Fruit fly (Drosophila melanogaster) whole organism, embryonic: ENCODE data around the gene CG4462.
A peak's percentile ranks its signal among the peaks of the same experiment; 100 is the strongest.

Experiments
- B-H1 ChIP-seq: fragments of 200-800 bp; sonication (Bioruptor generic); IDR thresholded peaks from 3 replicates; pipeline ENCODE4 v1.3.6; 2022; ENCODE audit warnings: missing biosample characterization, missing genetic modification characterization
- Blimp-1 ChIP-seq: fragments of 200-800 bp; sonication (Bioruptor generic); optimal IDR thresholded peaks from 3 replicates; lab custom pipeline; 2018; ENCODE audit warnings: missing biosample characterization, missing genetic modification characterization, mild to moderate bottlenecking, moderate library complexity, missing genetic modification reagents
- CG11247 ChIP-seq: fragments of 200-800 bp; sonication (Bioruptor generic); IDR thresholded peaks from 2 replicates; pipeline ENCODE4 v1.3.6; 2022; ENCODE audit warnings: missing biosample characterization, missing genetic modification characterization
- CG11456 ChIP-seq: fragments of 200-800 bp; sonication (Bioruptor generic); IDR thresholded peaks from 3 replicates; pipeline ENCODE4 v1.3.6; 2022; ENCODE audit warnings: missing biosample characterization, missing genetic modification characterization
- CG11723 ChIP-seq: fragments of 200-800 bp; sonication (Bioruptor generic); optimal IDR thresholded peaks from 2 replicates; lab custom pipeline; 2017; ENCODE audit warnings: missing biosample characterization, mild to moderate bottlenecking, missing genetic modification characterization
- CG12942 ChIP-seq: fragments of 200-800 bp; sonication (Bioruptor generic); optimal IDR thresholded peaks from 3 replicates; lab custom pipeline; 2016; ENCODE audit warnings: missing biosample characterization, missing genetic modification characterization
- CG16779 ChIP-seq: fragments of 200-800 bp; sonication (Bioruptor generic); IDR thresholded peaks from 2 replicates; pipeline ENCODE4 v1.3.6; 2022; ENCODE audit warnings: missing biosample characterization, missing genetic modification characterization
- CG17328 ChIP-seq: fragments of 200-800 bp; sonication (Bioruptor generic); IDR thresholded peaks from 2 replicates; pipeline ENCODE4 v1.3.6; 2022; ENCODE audit warnings: missing biosample characterization, missing genetic modification characterization
- CG17802 ChIP-seq: fragments of 200-800 bp; sonication (Bioruptor generic); optimal IDR thresholded peaks from 2 replicates; lab custom pipeline; 2018; ENCODE audit warnings: missing biosample characterization, mild to moderate bottlenecking, missing genetic modification characterization, moderate library complexity
- CG31441 ChIP-seq: fragments of 200-800 bp; sonication (Bioruptor generic); IDR thresholded peaks from 2 replicates; pipeline ENCODE4 v1.3.6; 2022; ENCODE audit warnings: missing biosample characterization, missing genetic modification characterization
- CG32767 ChIP-seq: fragments of 200-800 bp; sonication (Bioruptor generic); IDR thresholded peaks from 2 replicates; pipeline ENCODE4 v1.3.6; 2022; ENCODE audit warnings: missing biosample characterization, missing genetic modification characterization
- CG34224 ChIP-seq: fragments of 200-800 bp; sonication (Bioruptor generic); IDR thresholded peaks from 3 replicates; pipeline ENCODE4 v1.3.6; 2022; ENCODE audit warnings: missing biosample characterization, missing genetic modification characterization; ENCODE audit not compliant: partially characterized antibody
- CG34376 ChIP-seq: fragments of 200-800 bp; sonication (Bioruptor generic); optimal IDR thresholded peaks from 2 replicates; lab custom pipeline; 2018; ENCODE audit warnings: missing biosample characterization, mild to moderate bottlenecking, missing genetic modification characterization
- CG4328 ChIP-seq: fragments of 200-800 bp; sonication (Bioruptor generic); optimal IDR thresholded peaks from 3 replicates; lab custom pipeline; 2017; ENCODE audit warnings: missing biosample characterization, missing genetic modification reagents, missing genetic modification characterization
- CG6654 ChIP-seq: fragments of 200-800 bp; sonication (Bioruptor generic); optimal IDR thresholded peaks from 2 replicates; lab custom pipeline; 2017; ENCODE audit warnings: missing biosample characterization, mild to moderate bottlenecking, missing genetic modification characterization
- CG6813 ChIP-seq: fragments of 200-800 bp; sonication (Bioruptor generic); optimal IDR thresholded peaks from 2 replicates; lab custom pipeline; 2017; ENCODE audit warnings: missing biosample characterization, missing genetic modification characterization, mild to moderate bottlenecking, moderate library complexity, missing genetic modification reagents
- CG7271 ChIP-seq: fragments of 200-800 bp; sonication (Bioruptor generic); optimal IDR thresholded peaks from 2 replicates; lab custom pipeline; 2018; ENCODE audit warnings: missing biosample characterization, mild to moderate bottlenecking, missing genetic modification characterization, moderate library complexity
- CG9437 ChIP-seq: fragments of 200-800 bp; sonication (Bioruptor generic); optimal IDR thresholded peaks from 2 replicates; lab custom pipeline; 2018; ENCODE audit warnings: missing biosample characterization, mild to moderate bottlenecking, missing genetic modification characterization
- CG9797 ChIP-seq: fragments of 200-800 bp; sonication (Bioruptor generic); optimal IDR thresholded peaks from 3 replicates; lab custom pipeline; 2018; ENCODE audit warnings: missing biosample characterization, mild to moderate bottlenecking, missing genetic modification characterization
- CrebB ChIP-seq: fragments of 200-800 bp; sonication (Bioruptor generic); optimal IDR thresholded peaks from 3 replicates; lab custom pipeline; 2018; ENCODE audit warnings: missing biosample characterization, mild to moderate bottlenecking, missing genetic modification characterization
- D ChIP-seq, 2 experiments: fragments of 200-800 bp in 1 of 2; fragments of >200 bp in 1 of 2; sonication (Bioruptor generic) in 1 of 2; optimal IDR thresholded peaks; 2 replicates in 1 of 2; 3 replicates in 1 of 2; lab custom pipeline; 2017; ENCODE audit warnings: mild to moderate bottlenecking in 1 of 2, missing biosample characterization in 1 of 2, missing genetic modification characterization in 1 of 2, missing genetic modification reagents in 1 of 2
- Fer3 ChIP-seq: fragments of 200-800 bp; sonication (Bioruptor generic); optimal IDR thresholded peaks from 2 replicates; lab custom pipeline; 2018; ENCODE audit warnings: missing biosample characterization, mild to moderate bottlenecking, missing genetic modification characterization, moderate library complexity
- H2.0 ChIP-seq: fragments of 200-800 bp; sonication (Bioruptor generic); IDR thresholded peaks from 2 replicates; pipeline ENCODE4 v1.3.6; 2022; ENCODE audit warnings: missing biosample characterization, missing genetic modification characterization
- Hsf ChIP-seq: fragments of 200-800 bp; sonication (Bioruptor generic); optimal IDR thresholded peaks from 3 replicates; lab custom pipeline; 2016; ENCODE audit warnings: missing biosample characterization, missing genetic modification characterization
- Kr ChIP-seq: fragments of 200-800 bp; sonication (Bioruptor generic); optimal IDR thresholded peaks from 2 replicates; lab custom pipeline; 2017; ENCODE audit warnings: missing biosample characterization, mild to moderate bottlenecking, missing genetic modification characterization
- Meics ChIP-seq: fragments of 200-800 bp; sonication (Bioruptor generic); optimal IDR thresholded peaks from 2 replicates; lab custom pipeline; 2017; ENCODE audit warnings: missing biosample characterization, mild to moderate bottlenecking, missing genetic modification characterization
- Mes4 ChIP-seq: fragments of 200-800 bp; sonication (Bioruptor generic); optimal IDR thresholded peaks from 2 replicates; lab custom pipeline; 2016; ENCODE audit warnings: missing biosample characterization, missing genetic modification characterization
- Nf-YB ChIP-seq: fragments of 200-800 bp; sonication (Bioruptor generic); optimal IDR thresholded peaks from 3 replicates; lab custom pipeline; 2019; ENCODE audit warnings: missing biosample characterization, mild to moderate bottlenecking, missing genetic modification characterization, moderate library complexity
- Oli ChIP-seq: fragments of 200-800 bp; sonication (Bioruptor generic); optimal IDR thresholded peaks from 2 replicates; lab custom pipeline; 2018; ENCODE audit warnings: missing biosample characterization, mild to moderate bottlenecking, missing genetic modification characterization, moderate library complexity
- Side ChIP-seq: fragments of 200-800 bp; sonication (Bioruptor generic); optimal IDR thresholded peaks from 2 replicates; lab custom pipeline; 2016; ENCODE audit warnings: missing biosample characterization, missing genetic modification characterization
- Spps ChIP-seq: fragments of 200-800 bp; sonication (Bioruptor generic); optimal IDR thresholded peaks from 2 replicates; lab custom pipeline; 2018; ENCODE audit warnings: missing biosample characterization, mild to moderate bottlenecking, missing genetic modification characterization
- Sry-δ ChIP-seq: fragments of 200-800 bp; sonication (Bioruptor generic); optimal IDR thresholded peaks from 2 replicates; lab custom pipeline; 2016; ENCODE audit warnings: missing biosample characterization, missing genetic modification characterization
- Stat92E ChIP-seq, 3 experiments: fragments of >200 bp in 2 of 3; fragments of 200-800 bp in 1 of 3; sonication (Bioruptor generic) in 1 of 3; optimal IDR thresholded peaks; 2 replicates each; lab custom pipeline; 2017 to 2019; ENCODE audit warnings: missing biosample characterization in 3 of 3, missing genetic modification characterization in 3 of 3, mild to moderate bottlenecking in 1 of 3, moderate library complexity in 1 of 3
- TFAM ChIP-seq: fragments of 200-800 bp; sonication (Bioruptor generic); optimal IDR thresholded peaks from 2 replicates; lab custom pipeline; 2017; ENCODE audit warnings: missing biosample characterization, missing genetic modification characterization, inconsistent platforms
- aop ChIP-seq: fragments of 200-800 bp; sonication (Bioruptor generic); IDR thresholded peaks from 2 replicates; pipeline ENCODE4 v1.3.6; 2022; ENCODE audit warnings: missing biosample characterization, missing genetic modification characterization
- ase ChIP-seq: fragments of 200-800 bp; sonication (Bioruptor generic); IDR thresholded peaks from 3 replicates; pipeline ENCODE4 v1.3.6; 2022; ENCODE audit warnings: missing biosample characterization, missing genetic modification characterization
- crc ChIP-seq: fragments of 200-800 bp; sonication (Bioruptor generic); optimal IDR thresholded peaks from 2 replicates; lab custom pipeline; 2016; ENCODE audit warnings: missing biosample characterization, missing genetic modification characterization
- esg ChIP-seq: fragments of 200-800 bp; sonication (Bioruptor generic); conservative IDR thresholded peaks from 2 replicates; pipeline ENCODE4 v1.3.6; 2022; ENCODE audit warnings: missing biosample characterization, missing genetic modification characterization
- grau ChIP-seq: fragments of 200-800 bp; optimal IDR thresholded peaks from 3 replicates; lab custom pipeline; 2019; ENCODE audit warnings: missing biosample characterization, mild to moderate bottlenecking, missing genetic modification characterization, moderate library complexity
- hbn ChIP-seq: fragments of 200-800 bp; sonication (Bioruptor generic); IDR thresholded peaks from 2 replicates; pipeline ENCODE4 v1.3.6; 2022; ENCODE audit warnings: missing biosample characterization, missing genetic modification characterization; ENCODE audit not compliant: partially characterized antibody
- lov ChIP-seq, 2 experiments: fragments of 200-800 bp in 1 of 2; fragments of >200 bp in 1 of 2; sonication (Bioruptor generic) in 1 of 2; IDR thresholded peaks in 1 of 2; optimal IDR thresholded peaks in 1 of 2; 2 replicates in 1 of 2; 3 replicates in 1 of 2; pipeline versions ENCODE4 v1.3.6 to Lab custom; 2017 to 2022; ENCODE audit warnings: missing biosample characterization in 1 of 2, missing genetic modification characterization in 1 of 2
- nau ChIP-seq: fragments of 200-800 bp; sonication (Bioruptor generic); optimal IDR thresholded peaks from 3 replicates; lab custom pipeline; 2017; ENCODE audit warnings: missing biosample characterization, mild to moderate bottlenecking, missing genetic modification characterization, missing genetic modification reagents
- sens-2 ChIP-seq: fragments of 200-800 bp; sonication (Bioruptor generic); IDR thresholded peaks from 2 replicates; pipeline ENCODE4 v1.3.6; 2022; ENCODE audit warnings: missing biosample characterization, missing genetic modification characterization
- sim ChIP-seq: fragments of 200-800 bp; sonication (Bioruptor generic); IDR thresholded peaks from 2 replicates; pipeline ENCODE4 v1.3.6; 2022; ENCODE audit warnings: missing biosample characterization, missing genetic modification characterization
- slou ChIP-seq: fragments of 200-800 bp; sonication (Bioruptor generic); optimal IDR thresholded peaks from 3 replicates; lab custom pipeline; 2016; ENCODE audit warnings: missing biosample characterization, missing genetic modification characterization
- sqz ChIP-seq: fragments of 200-800 bp; sonication (Bioruptor generic); optimal IDR thresholded peaks from 3 replicates; lab custom pipeline; 2018; ENCODE audit warnings: missing biosample characterization, mild to moderate bottlenecking, missing genetic modification characterization
- tin ChIP-seq: fragments of 200-800 bp; sonication (Bioruptor generic); optimal IDR thresholded peaks from 3 replicates; lab custom pipeline; 2016; ENCODE audit warnings: missing biosample characterization, missing genetic modification characterization
- twi ChIP-seq: fragments of 200-800 bp; optimal IDR thresholded peaks from 2 replicates; lab custom pipeline; 2019; ENCODE audit warnings: missing biosample characterization, mild to moderate bottlenecking, missing genetic modification characterization, moderate library complexity
- wek ChIP-seq: fragments of 200-800 bp; sonication (Bioruptor generic); optimal IDR thresholded peaks from 3 replicates; lab custom pipeline; 2018; ENCODE audit warnings: missing biosample characterization, mild to moderate bottlenecking, missing genetic modification characterization, moderate library complexity

CG4462 gene

DNA sequence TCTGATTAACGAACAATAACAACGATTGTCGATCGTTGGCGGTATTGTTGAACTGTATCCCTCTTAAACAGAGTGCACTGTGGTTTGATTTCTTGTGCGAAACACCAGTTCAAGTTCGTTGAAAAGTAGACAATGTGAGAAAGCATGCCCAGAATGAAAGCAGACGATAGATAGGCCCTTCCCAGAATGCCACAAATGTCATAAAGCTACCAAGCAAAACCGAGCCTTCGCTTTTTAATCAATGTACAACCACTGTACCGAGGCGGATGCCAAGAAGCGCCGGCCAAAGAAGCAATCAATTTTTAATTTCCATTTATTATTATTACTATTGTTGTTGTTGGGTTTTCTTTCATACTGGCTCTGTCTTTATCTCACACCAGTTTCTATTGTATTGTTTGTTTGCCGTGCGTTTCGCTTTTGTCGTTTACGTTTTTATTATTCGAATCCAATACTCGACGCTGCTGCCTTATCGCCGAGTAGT, 16.3 kb downstream of the CG4462 start (continued):
- TF ChIP-seq CG9797 = no peak
- peak; percentile 27; the same call in 1 of the 2 replicates for TF ChIP-seq sens-2 (GFP tag; lab: Robert Waterston, UW)
- TF ChIP-seq nau = peak; percentile 75
- peak; percentile 91 for TF ChIP-seq CG17328 (GFP tag; lab: Robert Waterston, UW)
- TF ChIP-seq hbn = no peak
- peak; percentile 84 for TF ChIP-seq ase (GFP tag; lab: Robert Waterston, UW)
- peak; percentile 83; the same call in 1 of the 2 replicates for TF ChIP-seq CG32767 (GFP tag; lab: Robert Waterston, UW)
- no peak for TF ChIP-seq sqz (GFP tag; lab: Kevin White, UChicago)
- peak; percentile 83 for TF ChIP-seq CG6813
- no peak for TF ChIP-seq TFAM (GFP tag; lab: Kevin White, UChicago)
- peak; percentile 42 for TF ChIP-seq Mes4 (GFP tag; lab: Kevin White, UChicago)
- TF ChIP-seq Blimp-1 (GFP tag; lab: Kevin White, UChicago) = peak; percentile 75
- TF ChIP-seq twi (tag; lab: Kevin White, UChicago) = no peak
- peak; percentile 91 for TF ChIP-seq H2.0
- TF ChIP-seq Sry-δ (GFP tag; lab: Kevin White, UChicago) = peak; percentile 29
- no peak for TF ChIP-seq Kr (GFP tag; lab: Kevin White, UChicago)
- TF ChIP-seq wek (GFP tag; lab: Kevin White, UChicago) = peak; percentile 26
- peak; percentile 3 for TF ChIP-seq CG4328 (GFP tag; lab: Kevin White, UChicago)
- peak; percentile 71 for TF ChIP-seq CrebB (tag; lab: Kevin White, UChicago)
- peak; percentile 43 for TF ChIP-seq CG17802 (tag; lab: Kevin White, UChicago)
- peak; percentile 64 for TF ChIP-seq crc (GFP tag; lab: Kevin White, UChicago)
- no peak for TF ChIP-seq CG7271 (tag; lab: Kevin White, UChicago)
- TF ChIP-seq lov (optimal IDR thresholded peaks at IDR 0.05; lab: Kevin White, UChicago) = no peak
- peak; percentile 78; the same call in 2 of the 3 replicates for TF ChIP-seq lov (GFP tag; IDR thresholded peaks at IDR 0.05; lab: Robert Waterston, UW)
- peak; percentile 88 for TF ChIP-seq Oli (tag; lab: Kevin White, UChicago)
- TF ChIP-seq CG6654 = peak; percentile 46
- TF ChIP-seq B-H1 = peak; percentile 72
- TF ChIP-seq Nf-YB (GFP tag; lab: Kevin White, UChicago) = peak; percentile 38
- TF ChIP-seq CG11723 (GFP tag; lab: Kevin White, UChicago) = peak; percentile 38
- peak; percentile 78 for TF ChIP-seq CG12942
- peak; percentile 75; the same call in 1 of the 2 replicates for TF ChIP-seq CG31441
- no peak for TF ChIP-seq CG34224 (GFP tag; lab: Robert Waterston, UW)
- peak; percentile 78 for TF ChIP-seq esg (GFP tag; lab: Robert Waterston, UW)
- peak; percentile 83 for TF ChIP-seq CG34376 (GFP tag; lab: Kevin White, UChicago)
- peak; percentile 87 for TF ChIP-seq Hsf (GFP tag; lab: Kevin White, UChicago)
- TF ChIP-seq Spps (tag; lab: Kevin White, UChicago) = peak; percentile 36
- no peak for TF ChIP-seq aop (GFP tag; lab: Robert Waterston, UW)
- TF ChIP-seq Stat92E (GFP tag; optimal IDR thresholded peaks at IDR 0.05; lab: Kevin White, UChicago) = no peak
- peak; percentile 69 for TF ChIP-seq CG9437 (GFP tag; lab: Kevin White, UChicago)
- peak; percentile 69 for TF ChIP-seq CG11247 (GFP tag; lab: Robert Waterston, UW)
- peak; percentile 85 for TF ChIP-seq Meics (GFP tag; lab: Kevin White, UChicago)
- TF ChIP-seq sim (GFP tag; lab: Robert Waterston, UW) = peak; percentile 60; the same call in 1 of the 2 replicates
- no peak for TF ChIP-seq D (optimal IDR thresholded peaks at IDR 0.05; lab: Kevin White, UChicago)
- TF ChIP-seq D (GFP tag; optimal IDR thresholded peaks at IDR 0.05; lab: Kevin White, UChicago) = peak; percentile 67
- TF ChIP-seq Fer3 (tag; lab: Kevin White, UChicago) = peak; percentile 74
- TF ChIP-seq CG16779 (GFP tag; lab: Robert Waterston, UW) = peak; percentile 68; the same call in 1 of the 2 replicates
- TF ChIP-seq tin (GFP tag; lab: Kevin White, UChicago) = peak; percentile 78
- TF ChIP-seq CG11456 (GFP tag; lab: Robert Waterston, UW) = peak; percentile 87
- TF ChIP-seq Side (GFP tag; lab: Kevin White, UChicago) = peak; percentile 53
- peak; percentile 86 for TF ChIP-seq grau (tag; lab: Kevin White, UChicago)
- no peak for TF ChIP-seq slou
